Fruit fly (Drosophila melanogaster) Kc167 (cell line): ENCODE measurements around the gene dpr4.

Source experiments
- Myc ChIP-seq: fragments of >200 bp; optimal IDR thresholded peaks from 2 replicates; lab custom pipeline; 2017; ENCODE audit warnings: missing external identifiers
- h ChIP-seq: fragments of >200 bp; optimal IDR thresholded peaks from 3 replicates; lab custom pipeline; 2018; ENCODE audit warnings: missing external identifiers
- psq ChIP-seq: fragments of >200 bp; optimal IDR thresholded peaks from 2 replicates; lab custom pipeline; 2017; ENCODE audit warnings: missing external identifiers
- ttk ChIP-seq: sonication (Bioruptor generic); optimal IDR thresholded peaks from 2 replicates; lab custom pipeline; 2017; ENCODE audit warnings: missing external identifiers

DNA sequence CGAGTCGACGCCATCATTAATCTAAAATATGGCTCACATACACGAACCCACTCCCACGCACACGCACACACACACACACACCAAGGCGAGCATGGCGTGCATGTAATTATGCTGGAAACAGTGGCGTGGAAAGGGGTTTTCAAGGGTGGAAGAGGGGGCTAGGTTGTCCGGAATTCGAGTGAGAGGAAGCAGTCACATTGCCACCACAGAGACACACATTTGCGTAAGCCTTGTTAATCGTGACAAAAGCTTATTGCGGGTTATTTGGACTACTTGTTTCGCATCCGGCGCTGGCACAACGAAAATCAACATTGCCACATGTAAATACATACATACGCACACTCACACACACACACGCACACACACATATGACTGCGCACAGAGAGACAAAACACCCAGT lies 12.2 kb upstream of the dpr4 start:
- no peak for TF ChIP-seq ttk
- TF ChIP-seq psq (lab: Kevin White, UChicago), result no peak
- TF ChIP-seq Myc (lab: Kevin White, UChicago), result no peak
- TF ChIP-seq h, result no peak
